Fruit fly (Drosophila melanogaster) Kc167 (cell line): Measurements from ENCODE around the gene Pgant8.

Experiments used
- Sin3A ChIP-seq: fragments of >200 bp; optimal IDR thresholded peaks from 2 replicates; lab custom pipeline; 2018; ENCODE audit warnings: missing external identifiers
- h ChIP-seq: fragments of >200 bp; optimal IDR thresholded peaks from 3 replicates; lab custom pipeline; 2018; ENCODE audit warnings: missing external identifiers
- insv ChIP-seq: fragments of >200 bp; optimal IDR thresholded peaks from 3 replicates; lab custom pipeline; 2018; ENCODE audit warnings: missing external identifiers
- psq ChIP-seq: fragments of >200 bp; optimal IDR thresholded peaks from 2 replicates; lab custom pipeline; 2017; ENCODE audit warnings: missing external identifiers
- ttk ChIP-seq: sonication (Bioruptor generic); optimal IDR thresholded peaks from 2 replicates; lab custom pipeline; 2017; ENCODE audit warnings: missing external identifiers

- TF ChIP-seq insv (no peak), ttk (no peak), Sin3A (lab: Kevin White, UChicago) (no peak), psq (lab: Kevin White, UChicago) (no peak), h (lab: Kevin White, UChicago) (no peak)
Measured at dm6 chr3L:15692388-15692787, 8.7 kb downstream of the Pgant8 start.
